Worm (Caenorhabditis elegans) whole organism, L1 larva: Measurements from ENCODE around the gene pbs-3.

ENCODE experiments used
- C34B4.2 ChIP-seq: sonication (generic microtip); optimal IDR thresholded peaks from 2 replicates; lab custom pipeline; 2017; ENCODE audit warnings: mild to moderate bottlenecking, missing genetic modification characterization, missing compliant biosample characterization
- aly-2 ChIP-seq: fragments of 150-350 bp; optimal IDR thresholded peaks from 2 replicates; lab custom pipeline; 2014; ENCODE audit warnings: missing biosample characterization, missing genetic modification characterization
- egl-27 ChIP-seq, 2 experiments: fragments of 150-350 bp in 1 of 2; sonication (generic microtip); optimal IDR thresholded peaks; 3 replicates each; lab custom pipeline; 2017 to 2018; ENCODE audit warnings: missing biosample characterization in 2 of 2, missing genetic modification characterization in 2 of 2, missing genetic modification reagents in 2 of 2
- fos-1 ChIP-seq: fragments of 150-350 bp; optimal IDR thresholded peaks from 2 replicates; lab custom pipeline; 2014; ENCODE audit warnings: missing biosample characterization, missing genetic modification characterization
- hpl-2 ChIP-seq: fragments of 150-350 bp; optimal IDR thresholded peaks from 2 replicates; lab custom pipeline; 2014; ENCODE audit warnings: missing biosample characterization, missing genetic modification reagents, missing genetic modification characterization
- nhr-76 ChIP-seq: sonication (generic microtip); optimal IDR thresholded peaks from 2 replicates; lab custom pipeline; 2017; ENCODE audit warnings: missing biosample characterization, missing genetic modification characterization
- nhr-77 ChIP-seq: fragments of 150-350 bp; optimal IDR thresholded peaks from 2 replicates; lab custom pipeline; 2014; ENCODE audit warnings: missing biosample characterization, missing genetic modification characterization
- unc-62 ChIP-seq: fragments of 150-350 bp; optimal IDR thresholded peaks from 2 replicates; lab custom pipeline; 2014; ENCODE audit warnings: missing biosample characterization, missing genetic modification reagents, missing genetic modification characterization
- xbp-1 ChIP-seq: sonication (generic microtip); optimal IDR thresholded peaks from 2 replicates; lab custom pipeline; 2016; ENCODE audit warnings: missing genetic modification characterization, missing compliant biosample characterization

- no peak for TF ChIP-seq unc-62 (GFP tag; lab: Kevin White, UChicago)
- no peak for TF ChIP-seq hpl-2 (GFP tag; lab: Kevin White, UChicago)
- TF ChIP-seq C34B4.2, result no peak
- TF ChIP-seq aly-2 (tag; lab: Kevin White, UChicago), result no peak
- no peak for TF ChIP-seq nhr-76 (tag; lab: Kevin White, UChicago)
- TF ChIP-seq nhr-77 (tag; lab: Kevin White, UChicago), result no peak
- no peak for TF ChIP-seq fos-1 (tag; lab: Kevin White, UChicago)
- no peak for TF ChIP-seq egl-27 (tag; optimal IDR thresholded peaks at IDR 0.05; lab: Kevin White, UChicago)
- TF ChIP-seq xbp-1 (tag; lab: Kevin White, UChicago), result no peak
These were observed 37.8 kb upstream of the pbs-3 start, which contains the start of gene pigb-1 for ce11 chrII:4992977-4993376.
